Fruit fly (Drosophila melanogaster) whole organism, embryonic: ENCODE measurements around the gene CG4364.

Source experiments
- Awh ChIP-seq: fragments of 200-800 bp; sonication (Bioruptor generic); IDR thresholded peaks from 2 replicates; pipeline ENCODE4, ENCODE4 v1.3.6; 2022; ENCODE audit warnings: missing biosample characterization, missing genetic modification characterization
- CG10209 ChIP-seq: fragments of 200-800 bp; sonication (Bioruptor generic); optimal IDR thresholded peaks from 3 replicates; lab custom pipeline; 2017; ENCODE audit warnings: missing biosample characterization, mild to moderate bottlenecking, missing genetic modification characterization, missing genetic modification reagents
- CG10543 ChIP-seq: fragments of 200-800 bp; sonication (Bioruptor generic); optimal IDR thresholded peaks from 3 replicates; lab custom pipeline; 2017; ENCODE audit warnings: missing biosample characterization, mild to moderate bottlenecking, missing genetic modification characterization, moderate library complexity
- CG11398 ChIP-seq: fragments of 200-800 bp; sonication (Bioruptor generic); optimal IDR thresholded peaks from 2 replicates; lab custom pipeline; 2016; ENCODE audit warnings: missing biosample characterization, missing genetic modification characterization
- CG13123 ChIP-seq: fragments of 200-800 bp; sonication (Bioruptor generic); optimal IDR thresholded peaks from 2 replicates; lab custom pipeline; 2016; ENCODE audit warnings: missing biosample characterization, missing genetic modification characterization
- CG14860 ChIP-seq: fragments of 200-800 bp; sonication (Bioruptor generic); IDR thresholded peaks from 3 replicates; pipeline ENCODE4 v1.3.6; 2022; ENCODE audit warnings: missing biosample characterization, missing genetic modification characterization; ENCODE audit not compliant: partially characterized antibody
- CG15011 ChIP-seq: fragments of 200-800 bp; sonication (Bioruptor generic); optimal IDR thresholded peaks from 3 replicates; lab custom pipeline; 2018; ENCODE audit warnings: missing biosample characterization, mild to moderate bottlenecking, missing genetic modification characterization
- CG1647 ChIP-seq: fragments of 200-800 bp; sonication (Bioruptor generic); optimal IDR thresholded peaks from 3 replicates; lab custom pipeline; 2016; ENCODE audit warnings: missing biosample characterization, missing genetic modification characterization
- CG30020 ChIP-seq: fragments of 200-800 bp; optimal IDR thresholded peaks from 2 replicates; lab custom pipeline; 2019; ENCODE audit warnings: missing biosample characterization, mild to moderate bottlenecking, missing genetic modification characterization, moderate library complexity
- CG32772 ChIP-seq: fragments of 200-800 bp; sonication (Bioruptor generic); IDR thresholded peaks from 2 replicates; pipeline ENCODE4 v1.3.6; 2022; ENCODE audit warnings: missing biosample characterization, missing genetic modification characterization
- CG3407 ChIP-seq: fragments of 200-800 bp; sonication (Bioruptor generic); optimal IDR thresholded peaks from 2 replicates; lab custom pipeline; 2018; ENCODE audit warnings: missing biosample characterization, mild to moderate bottlenecking, missing genetic modification characterization
- CG6175 ChIP-seq: fragments of 200-800 bp; sonication (Bioruptor generic); IDR thresholded peaks from 3 replicates; pipeline ENCODE4 v1.3.6; 2022; ENCODE audit warnings: missing biosample characterization, missing genetic modification characterization
- Doc3 ChIP-seq: fragments of 200-800 bp; sonication (Bioruptor generic); IDR thresholded peaks from 3 replicates; pipeline ENCODE4 v1.3.6; 2022; ENCODE audit warnings: missing biosample characterization, missing genetic modification characterization; ENCODE audit not compliant: partially characterized antibody
- Eip74EF ChIP-seq, 2 experiments: fragments of 200-800 bp in 1 of 2; fragments of >200 bp in 1 of 2; sonication (Bioruptor generic) in 1 of 2; optimal IDR thresholded peaks; 2 replicates each; lab custom pipeline; 2017 to 2019; ENCODE audit warnings: missing biosample characterization in 2 of 2, missing genetic modification characterization in 2 of 2, mild to moderate bottlenecking in 1 of 2, moderate library complexity in 1 of 2
- Ets65A ChIP-seq: fragments of 200-800 bp; sonication (Bioruptor generic); peaks from one replicate; lab custom pipeline; 2016; ENCODE audit warnings: missing biosample characterization, missing genetic modification characterization
- Ets97D ChIP-seq: fragments of 200-800 bp; sonication (Bioruptor generic); optimal IDR thresholded peaks from 3 replicates; lab custom pipeline; 2016; ENCODE audit warnings: missing biosample characterization, missing genetic modification characterization
- Fer1 ChIP-seq: fragments of 200-800 bp; sonication (Bioruptor generic); optimal IDR thresholded peaks from 2 replicates; lab custom pipeline; 2017; ENCODE audit warnings: missing biosample characterization, mild to moderate bottlenecking, missing genetic modification characterization
- H15 ChIP-seq: fragments of 200-800 bp; sonication (Bioruptor generic); IDR thresholded peaks from 3 replicates; pipeline ENCODE4 v1.3.6; 2022; ENCODE audit warnings: missing biosample characterization, missing genetic modification characterization
- NFAT ChIP-seq: fragments of 200-800 bp; sonication (Bioruptor generic); IDR thresholded peaks from 2 replicates; pipeline ENCODE4 v1.3.6; 2022; ENCODE audit warnings: missing biosample characterization, missing genetic modification characterization
- Pdp1 ChIP-seq, 2 experiments: fragments of 200-800 bp; sonication (Bioruptor generic); optimal IDR thresholded peaks; 3 replicates each; lab custom pipeline; 2016; ENCODE audit warnings: missing biosample characterization in 2 of 2, missing genetic modification characterization in 2 of 2, mild to moderate bottlenecking in 1 of 2, moderate library complexity in 1 of 2
- Rfx ChIP-seq: fragments of 200-800 bp; sonication (Bioruptor generic); IDR thresholded peaks from 2 replicates; pipeline ENCODE4 v1.3.6; 2022; ENCODE audit warnings: missing biosample characterization, missing genetic modification characterization
- Scr ChIP-seq: fragments of 200-800 bp; sonication (Bioruptor generic); IDR thresholded peaks from 2 replicates; pipeline ENCODE4 v1.3.6; 2022; ENCODE audit warnings: missing biosample characterization, missing genetic modification characterization; ENCODE audit not compliant: partially characterized antibody
- Sox100B ChIP-seq: fragments of 200-800 bp; sonication (Bioruptor generic); optimal IDR thresholded peaks from 3 replicates; lab custom pipeline; 2018; ENCODE audit warnings: missing biosample characterization, mild to moderate bottlenecking, missing genetic modification characterization
- Spps ChIP-seq: fragments of 200-800 bp; sonication (Bioruptor generic); optimal IDR thresholded peaks from 2 replicates; lab custom pipeline; 2018; ENCODE audit warnings: missing biosample characterization, mild to moderate bottlenecking, missing genetic modification characterization
- bbx ChIP-seq: fragments of 200-800 bp; sonication (Bioruptor generic); IDR thresholded peaks from 2 replicates; pipeline ENCODE4 v1.3.6; 2022; ENCODE audit warnings: missing biosample characterization, missing genetic modification characterization; ENCODE audit not compliant: partially characterized antibody
- cg ChIP-seq: fragments of 200-800 bp; sonication (Bioruptor generic); optimal IDR thresholded peaks from 3 replicates; lab custom pipeline; 2019; ENCODE audit warnings: missing biosample characterization, mild to moderate bottlenecking, missing genetic modification characterization, moderate library complexity
- chinmo ChIP-seq: fragments of 200-800 bp; sonication (Bioruptor generic); IDR thresholded peaks from 4 replicates; pipeline ENCODE4 v1.3.6; 2022; ENCODE audit warnings: missing biosample characterization, missing genetic modification characterization; ENCODE audit not compliant: partially characterized antibody
- chn ChIP-seq: fragments of 200-800 bp; sonication (Bioruptor generic); optimal IDR thresholded peaks from 2 replicates; lab custom pipeline; 2016; ENCODE audit warnings: missing biosample characterization, missing genetic modification characterization
- ci ChIP-seq: fragments of 200-800 bp; sonication (Bioruptor generic); IDR thresholded peaks from 3 replicates; pipeline ENCODE4 v1.3.6; 2022; ENCODE audit warnings: missing biosample characterization, missing genetic modification characterization
- crol ChIP-seq: fragments of 200-800 bp; sonication (Bioruptor generic); IDR thresholded peaks from 2 replicates; pipeline ENCODE4 v1.3.6; 2022; ENCODE audit warnings: missing biosample characterization, missing genetic modification characterization
- danr ChIP-seq: fragments of 200-800 bp; sonication (Bioruptor generic); IDR thresholded peaks from 2 replicates; pipeline ENCODE4 v1.3.6; 2022; ENCODE audit warnings: missing biosample characterization, missing genetic modification characterization
- emc ChIP-seq: fragments of 200-800 bp; sonication (Bioruptor generic); optimal IDR thresholded peaks from 2 replicates; lab custom pipeline; 2016; ENCODE audit warnings: missing biosample characterization, missing genetic modification characterization
- ems ChIP-seq: fragments of 200-800 bp; sonication (Bioruptor generic); optimal IDR thresholded peaks from 3 replicates; lab custom pipeline; 2016; ENCODE audit warnings: missing biosample characterization, missing genetic modification characterization
- ftz-f1 ChIP-seq: fragments of 200-800 bp; sonication (Bioruptor generic); optimal IDR thresholded peaks from 2 replicates; lab custom pipeline; 2016; ENCODE audit warnings: missing biosample characterization, missing genetic modification characterization
- gcm ChIP-seq: fragments of 200-800 bp; sonication (Bioruptor generic); optimal IDR thresholded peaks from 2 replicates; lab custom pipeline; 2019; ENCODE audit warnings: missing biosample characterization, mild to moderate bottlenecking, missing genetic modification characterization, moderate library complexity
- gsb ChIP-seq: fragments of 200-800 bp; sonication (Bioruptor generic); IDR thresholded peaks from 2 replicates; pipeline ENCODE4 v1.3.6; 2022; ENCODE audit warnings: missing biosample characterization, missing genetic modification characterization
- ken ChIP-seq: fragments of 200-800 bp; sonication (Bioruptor generic); IDR thresholded peaks from 3 replicates; pipeline ENCODE4 v1.3.6; 2022; ENCODE audit warnings: missing biosample characterization, missing genetic modification characterization
- nom ChIP-seq: fragments of 200-800 bp; sonication (Bioruptor generic); optimal IDR thresholded peaks from 2 replicates; lab custom pipeline; 2017; ENCODE audit warnings: missing biosample characterization, missing genetic modification characterization, mild to moderate bottlenecking, moderate library complexity, missing genetic modification reagents
- pho ChIP-seq: fragments of 200-800 bp; sonication (Bioruptor generic); optimal IDR thresholded peaks from 2 replicates; lab custom pipeline; 2016; ENCODE audit warnings: missing biosample characterization, missing genetic modification characterization
- sd ChIP-seq: fragments of 200-800 bp; sonication (Bioruptor generic); optimal IDR thresholded peaks from 3 replicates; lab custom pipeline; 2018; ENCODE audit warnings: missing biosample characterization, mild to moderate bottlenecking, missing genetic modification characterization, moderate library complexity
- sens ChIP-seq: fragments of 200-800 bp; sonication (Bioruptor generic); peaks from one replicate; lab custom pipeline; 2016; ENCODE audit warnings: missing biosample characterization, missing genetic modification characterization
- seq ChIP-seq: fragments of 200-800 bp; sonication (Bioruptor generic); IDR thresholded peaks from 2 replicates; pipeline ENCODE4 v1.3.6; 2022; ENCODE audit warnings: missing biosample characterization, missing genetic modification characterization
- so ChIP-seq: fragments of 200-800 bp; sonication (Bioruptor generic); IDR thresholded peaks from 3 replicates; pipeline ENCODE4 v1.3.6; 2022; ENCODE audit warnings: missing biosample characterization, missing genetic modification characterization
- sqz ChIP-seq: fragments of 200-800 bp; sonication (Bioruptor generic); optimal IDR thresholded peaks from 3 replicates; lab custom pipeline; 2018; ENCODE audit warnings: missing biosample characterization, mild to moderate bottlenecking, missing genetic modification characterization
- sr ChIP-seq: fragments of 200-800 bp; sonication (Bioruptor generic); IDR thresholded peaks from 3 replicates; pipeline ENCODE4 v1.3.6; 2022; ENCODE audit warnings: missing biosample characterization, missing genetic modification characterization
- sug ChIP-seq: fragments of 200-800 bp; optimal IDR thresholded peaks from 2 replicates; lab custom pipeline; 2019; ENCODE audit warnings: missing biosample characterization, mild to moderate bottlenecking, missing genetic modification characterization, moderate library complexity
- tna ChIP-seq: fragments of 200-800 bp; sonication (Bioruptor generic); IDR thresholded peaks from 2 replicates; pipeline ENCODE4 v1.3.6; 2022; ENCODE audit warnings: missing biosample characterization, missing genetic modification characterization; ENCODE audit not compliant: partially characterized antibody
- trh ChIP-seq: fragments of 200-800 bp; sonication (Bioruptor generic); optimal IDR thresholded peaks from 2 replicates; lab custom pipeline; 2016; ENCODE audit warnings: missing biosample characterization, missing genetic modification characterization
- vvl ChIP-seq: fragments of 200-800 bp; sonication (Bioruptor generic); IDR thresholded peaks from 2 replicates; pipeline ENCODE4 v1.3.6; 2022; ENCODE audit warnings: missing biosample characterization, missing genetic modification characterization

CG4364 gene

DNA sequence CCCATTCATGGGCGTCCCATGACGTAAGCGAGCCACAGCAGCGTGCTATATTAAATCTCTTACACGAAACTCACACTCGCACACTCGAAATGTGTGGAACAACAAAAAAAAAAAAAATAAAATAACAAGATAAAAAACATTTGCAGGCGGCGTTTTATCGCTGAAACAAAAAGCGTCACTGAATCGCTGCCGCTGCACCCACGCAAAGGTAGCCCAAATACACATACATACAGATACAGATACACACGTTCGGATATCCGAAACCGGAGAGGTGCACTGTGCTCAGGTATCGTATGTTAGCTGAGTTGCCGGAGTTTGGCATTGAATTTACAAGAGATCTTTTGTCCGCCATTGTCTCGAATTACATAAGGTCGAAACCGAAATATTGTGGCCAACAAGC is 25.1 kb downstream of the CG4364 start:
- no peak for TF ChIP-seq Doc3
- TF ChIP-seq CG6175 = no peak
- TF ChIP-seq Sox100B (GFP tag; lab: Kevin White, UChicago) = no peak
- no peak for TF ChIP-seq sd
- TF ChIP-seq sug = peak; percentile 17
- peak; percentile 24 for TF ChIP-seq CG10543 (GFP tag; lab: Kevin White, UChicago)
- TF ChIP-seq Rfx (GFP tag; lab: Robert Waterston, UW) = 0 out of 2 replicates have a peak, but pooled peaks have one; percentile 36
- no peak for TF ChIP-seq NFAT (GFP tag; lab: Robert Waterston, UW)
- no peak for TF ChIP-seq chn (GFP tag; lab: Kevin White, UChicago)
- no peak for TF ChIP-seq bbx (GFP tag; lab: Robert Waterston, UW)
- TF ChIP-seq ems (GFP tag; lab: Kevin White, UChicago) = no peak
- TF ChIP-seq pho (GFP tag; lab: Kevin White, UChicago) = no peak
- TF ChIP-seq tna (GFP tag; lab: Robert Waterston, UW) = no peak
- no peak for TF ChIP-seq emc
- TF ChIP-seq Pdp1 (GFP tag; optimal IDR thresholded peaks at IDR 0.05; lab: Kevin White, UChicago) = peak in 1 of 2 experiments; percentile 84
- TF ChIP-seq H15 (GFP tag; lab: Robert Waterston, UW) = 0 out of 3 replicates have a peak, but pooled peaks have one; percentile 41
- 0 out of 3 replicates have a peak, but pooled peaks have one; percentile 33 for TF ChIP-seq ci (GFP tag; lab: Robert Waterston, UW)
- no peak for TF ChIP-seq CG10209 (GFP tag; lab: Kevin White, UChicago)
- no peak for TF ChIP-seq CG3407 (GFP tag; lab: Kevin White, UChicago)
- peak; percentile 22 for TF ChIP-seq cg (GFP tag; lab: Kevin White, UChicago)
- TF ChIP-seq sr (GFP tag; lab: Robert Waterston, UW) = peak; percentile 81
- TF ChIP-seq danr (GFP tag; lab: Robert Waterston, UW) = 0 out of 2 replicates have a peak, but pooled peaks have one; percentile 23
- TF ChIP-seq CG32772 (GFP tag; lab: Robert Waterston, UW) = no peak; the same call in 1 of the 2 replicates
- TF ChIP-seq trh = no peak
- TF ChIP-seq so (GFP tag; lab: Robert Waterston, UW) = peak; percentile 76; the same call in 1 of the 3 replicates
- TF ChIP-seq chinmo (GFP tag; lab: Robert Waterston, UW) = peak; percentile 76; the same call in 2 of the 4 replicates
- no peak for TF ChIP-seq Spps (tag; lab: Kevin White, UChicago)
- peak; percentile 62 for TF ChIP-seq sqz (GFP tag; lab: Kevin White, UChicago)
- TF ChIP-seq crol (GFP tag; lab: Robert Waterston, UW) = peak; percentile 2; the same call in 1 of the 2 replicates

DNA sequence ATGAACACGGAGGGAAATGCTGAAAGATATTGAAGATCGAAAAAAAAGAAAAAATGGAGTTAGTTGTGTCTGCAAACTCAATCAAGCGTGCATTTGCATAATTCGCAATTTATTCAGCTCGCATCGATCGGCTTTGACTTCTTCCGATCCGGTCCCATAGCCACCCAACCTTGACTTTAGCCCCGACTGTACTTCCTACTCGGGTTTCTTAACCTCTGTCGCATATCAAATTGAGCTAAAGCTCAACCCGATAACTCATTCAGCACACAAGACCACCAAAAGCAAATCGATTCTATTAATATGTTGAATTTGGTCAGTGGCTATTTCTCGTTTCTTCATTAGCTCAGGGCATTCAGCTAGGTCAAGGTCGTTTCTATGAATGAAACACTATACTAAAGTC is 25.9 kb downstream of the CG4364 start:
- TF ChIP-seq gcm (GFP tag; lab: Kevin White, UChicago) (no peak), Awh (GFP tag; lab: Robert Waterston, UW) (0 out of 2 replicates have a peak, but pooled peaks have one; percentile 22), vvl (0 out of 2 replicates have a peak, but pooled peaks have one; percentile 20), sens (GFP tag; lab: Kevin White, UChicago) (peak; percentile 46), ftz-f1 (peak; percentile 18), CG13123 (GFP tag; lab: Kevin White, UChicago) (no peak), Eip74EF (GFP tag; optimal IDR thresholded peaks at IDR 0.05; lab: Kevin White, UChicago) (peak in 1 of 2 experiments; percentile 75), chinmo (GFP tag; lab: Robert Waterston, UW) (peak; percentile 78; the same call in 2 of the 4 replicates)

DNA sequence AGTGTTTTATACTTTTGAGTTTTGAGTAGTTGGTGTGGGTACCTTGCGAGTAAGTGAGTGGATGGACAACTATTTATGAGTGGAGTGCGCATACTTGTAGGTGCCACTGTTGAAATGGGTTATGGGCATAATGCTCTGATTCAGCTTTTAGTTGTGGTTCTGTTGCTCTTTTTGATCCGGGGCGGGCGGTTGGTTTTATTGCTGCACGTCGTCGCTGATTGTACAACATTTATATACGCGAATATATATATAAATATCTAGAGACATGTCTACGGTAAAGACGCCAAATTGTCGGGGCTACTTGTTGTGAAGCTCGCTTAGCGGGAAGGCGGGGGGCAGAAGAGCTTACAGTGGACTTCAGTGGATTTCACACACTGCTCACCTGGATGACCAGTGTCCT is 27.0 kb downstream of the CG4364 start:
- TF ChIP-seq Ets97D (no peak), Ets65A (GFP tag; lab: Kevin White, UChicago) (peak; percentile 28), Scr (GFP tag; lab: Robert Waterston, UW) (no peak), Fer1 (GFP tag; lab: Kevin White, UChicago) (no peak), seq (GFP tag; lab: Robert Waterston, UW) (0 out of 2 replicates have a peak, but pooled peaks have one; percentile 13), ken (no peak), nom (GFP tag; lab: Kevin White, UChicago) (peak; percentile 18), CG11398 (no peak), gsb (GFP tag; lab: Robert Waterston, UW) (0 out of 2 replicates have a peak, but pooled peaks have one; percentile 26), CG1647 (GFP tag; lab: Kevin White, UChicago) (no peak), CG14860 (GFP tag; lab: Robert Waterston, UW) (no peak), CG15011 (GFP tag; lab: Kevin White, UChicago) (no peak), CG30020 (no peak)
